Fruit fly (Drosophila melanogaster) whole organism, adult: ENCODE data around the gene PH4alphaSG1.

ENCODE experiments used
- CG12768 ChIP-seq: fragments of 200-800 bp; sonication (Bioruptor generic); optimal IDR thresholded peaks from 2 replicates; lab custom pipeline; 2017; ENCODE audit warnings: missing biosample characterization, missing genetic modification characterization, mild to moderate bottlenecking, moderate library complexity, missing genetic modification reagents
- CG7101 ChIP-seq: fragments of 200-800 bp; sonication (Bioruptor generic); optimal IDR thresholded peaks from 2 replicates; lab custom pipeline; 2018; ENCODE audit warnings: missing biosample characterization, mild to moderate bottlenecking, missing genetic modification characterization, moderate library complexity
- Crg-1 ChIP-seq: fragments of 200-800 bp; sonication (Bioruptor generic); optimal IDR thresholded peaks from 2 replicates; lab custom pipeline; 2016; ENCODE audit warnings: missing biosample characterization, missing genetic modification characterization

dm6 chr3R:30489797-30490196 lies 15.7 kb downstream of the PH4alphaSG1 start, which contains the start of gene PH4alphaSG2:
- TF ChIP-seq CG7101 (tag; lab: Kevin White, UChicago) (no peak), Crg-1 (GFP tag; lab: Kevin White, UChicago) (no peak), CG12768 (GFP tag; lab: Kevin White, UChicago) (no peak)
